Fruit fly (Drosophila melanogaster) whole organism, embryonic: Measurements from ENCODE around the gene CG33120.

Source experiments
- Bgb ChIP-seq: fragments of 200-800 bp; sonication (Bioruptor generic); IDR thresholded peaks from 2 replicates; pipeline ENCODE4 v1.3.6; 2022; ENCODE audit warnings: missing biosample characterization, missing genetic modification characterization; ENCODE audit not compliant: partially characterized antibody
- Blimp-1 ChIP-seq: fragments of 200-800 bp; sonication (Bioruptor generic); optimal IDR thresholded peaks from 3 replicates; lab custom pipeline; 2018; ENCODE audit warnings: missing biosample characterization, missing genetic modification characterization, mild to moderate bottlenecking, moderate library complexity, missing genetic modification reagents
- CG11085 ChIP-seq: fragments of 200-800 bp; sonication (Bioruptor generic); IDR thresholded peaks from 2 replicates; pipeline ENCODE4 v1.3.6; 2022; ENCODE audit warnings: missing biosample characterization, missing genetic modification characterization
- CG11093 ChIP-seq: fragments of 200-800 bp; sonication (Bioruptor generic); IDR thresholded peaks from 3 replicates; pipeline ENCODE4 v1.3.6; 2022; ENCODE audit warnings: missing biosample characterization, missing genetic modification characterization
- CG11560 ChIP-seq: fragments of 200-800 bp; sonication (Bioruptor generic); IDR thresholded peaks from 3 replicates; pipeline ENCODE4 v1.3.6; 2022; ENCODE audit warnings: missing biosample characterization, missing genetic modification characterization
- CG11695 ChIP-seq: fragments of 200-800 bp; sonication (Bioruptor generic); IDR thresholded peaks from 3 replicates; pipeline ENCODE4 v1.3.6; 2022; ENCODE audit warnings: missing biosample characterization, missing genetic modification characterization
- CG12071 ChIP-seq: fragments of 200-800 bp; sonication (Bioruptor generic); optimal IDR thresholded peaks from 3 replicates; lab custom pipeline; 2018; ENCODE audit warnings: missing biosample characterization, mild to moderate bottlenecking, missing genetic modification characterization
- CG12391 ChIP-seq: fragments of 200-800 bp; sonication (Bioruptor generic); optimal IDR thresholded peaks from 3 replicates; lab custom pipeline; 2018; ENCODE audit warnings: missing biosample characterization, mild to moderate bottlenecking, missing genetic modification characterization, moderate library complexity
- CG13424 ChIP-seq: fragments of 200-800 bp; sonication (Bioruptor generic); optimal IDR thresholded peaks from 2 replicates; lab custom pipeline; 2019; ENCODE audit warnings: missing biosample characterization, mild to moderate bottlenecking, missing genetic modification characterization, moderate library complexity
- CG14014 ChIP-seq: fragments of 200-800 bp; sonication (Bioruptor generic); IDR thresholded peaks from 2 replicates; pipeline ENCODE4 v1.3.6; 2022; ENCODE audit warnings: missing biosample characterization, missing genetic modification characterization
- CG16815 ChIP-seq: fragments of 200-800 bp; sonication (Bioruptor generic); optimal IDR thresholded peaks from 3 replicates; lab custom pipeline; 2017; ENCODE audit warnings: missing biosample characterization, mild to moderate bottlenecking, missing genetic modification characterization
- CG17328 ChIP-seq: fragments of 200-800 bp; sonication (Bioruptor generic); IDR thresholded peaks from 2 replicates; pipeline ENCODE4 v1.3.6; 2022; ENCODE audit warnings: missing biosample characterization, missing genetic modification characterization
- CG17829 ChIP-seq: fragments of 200-800 bp; optimal IDR thresholded peaks from 2 replicates; lab custom pipeline; 2019; ENCODE audit warnings: missing biosample characterization, mild to moderate bottlenecking, missing genetic modification characterization, moderate library complexity
- CG18011 ChIP-seq: fragments of 200-800 bp; sonication (Bioruptor generic); optimal IDR thresholded peaks from 2 replicates; lab custom pipeline; 2017; ENCODE audit warnings: missing biosample characterization, missing genetic modification characterization, mild to moderate bottlenecking, moderate library complexity, missing genotype
- CG2116 ChIP-seq: fragments of 200-800 bp; sonication (Bioruptor generic); optimal IDR thresholded peaks from 3 replicates; lab custom pipeline; 2018; ENCODE audit warnings: missing biosample characterization, mild to moderate bottlenecking, missing genetic modification characterization
- CG3281 ChIP-seq: fragments of 200-800 bp; sonication (Bioruptor generic); optimal IDR thresholded peaks from 3 replicates; lab custom pipeline; 2017; ENCODE audit warnings: missing biosample characterization, mild to moderate bottlenecking, missing genetic modification characterization
- CG3838 ChIP-seq: fragments of 200-800 bp; sonication (Bioruptor generic); optimal IDR thresholded peaks from 3 replicates; lab custom pipeline; 2016; ENCODE audit warnings: missing biosample characterization, missing genetic modification characterization
- CG4282 ChIP-seq: fragments of 200-800 bp; sonication (Bioruptor generic); optimal IDR thresholded peaks from 2 replicates; lab custom pipeline; 2016; ENCODE audit warnings: missing biosample characterization, missing genetic modification characterization
- CG4360 ChIP-seq: fragments of 200-800 bp; sonication (Bioruptor generic); IDR thresholded peaks from 2 replicates; pipeline ENCODE4 v1.3.6; 2022; ENCODE audit warnings: missing biosample characterization, missing genetic modification characterization
- CG6813 ChIP-seq: fragments of 200-800 bp; sonication (Bioruptor generic); optimal IDR thresholded peaks from 2 replicates; lab custom pipeline; 2017; ENCODE audit warnings: missing biosample characterization, missing genetic modification characterization, mild to moderate bottlenecking, moderate library complexity, missing genetic modification reagents
- CG8388 ChIP-seq: fragments of 200-800 bp; sonication (Bioruptor generic); optimal IDR thresholded peaks from 2 replicates; lab custom pipeline; 2019; ENCODE audit warnings: missing biosample characterization, mild to moderate bottlenecking, missing genetic modification characterization, moderate library complexity
- D19A ChIP-seq: fragments of 200-800 bp; optimal IDR thresholded peaks from 3 replicates; lab custom pipeline; 2019; ENCODE audit warnings: missing biosample characterization, mild to moderate bottlenecking, missing genetic modification characterization, moderate library complexity
- Doc2 ChIP-seq: fragments of 200-800 bp; sonication (Bioruptor generic); IDR thresholded peaks from 2 replicates; pipeline ENCODE4 v1.3.6; 2022; ENCODE audit warnings: missing biosample characterization, missing genetic modification characterization
- HLH4C ChIP-seq: fragments of 200-800 bp; sonication (Bioruptor generic); IDR thresholded peaks from 3 replicates; pipeline ENCODE4 v1.3.6; 2022; ENCODE audit warnings: missing biosample characterization, missing genetic modification characterization; ENCODE audit not compliant: partially characterized antibody
- Hey ChIP-seq: fragments of 200-800 bp; sonication (Bioruptor generic); optimal IDR thresholded peaks from 3 replicates; lab custom pipeline; 2018; ENCODE audit warnings: missing biosample characterization, mild to moderate bottlenecking, missing genetic modification characterization
- Hmr ChIP-seq: fragments of 200-800 bp; sonication (Bioruptor generic); optimal IDR thresholded peaks from 3 replicates; lab custom pipeline; 2017; ENCODE audit warnings: mild to moderate bottlenecking, missing biosample characterization, missing genetic modification reagents, missing genetic modification characterization
- Hmx ChIP-seq: fragments of 200-800 bp; sonication (Bioruptor generic); optimal IDR thresholded peaks from 2 replicates; lab custom pipeline; 2016; ENCODE audit warnings: missing biosample characterization, missing genetic modification characterization
- Hr3 ChIP-seq: fragments of 200-800 bp; sonication (Bioruptor generic); optimal IDR thresholded peaks from 3 replicates; lab custom pipeline; 2016; ENCODE audit warnings: missing biosample characterization, missing genetic modification characterization
- Kr ChIP-seq: fragments of 200-800 bp; sonication (Bioruptor generic); optimal IDR thresholded peaks from 2 replicates; lab custom pipeline; 2017; ENCODE audit warnings: missing biosample characterization, mild to moderate bottlenecking, missing genetic modification characterization
- MESR4 ChIP-seq: fragments of 200-800 bp; sonication (Bioruptor generic); optimal IDR thresholded peaks from 2 replicates; lab custom pipeline; 2018; ENCODE audit warnings: missing biosample characterization, mild to moderate bottlenecking, missing genetic modification characterization, moderate library complexity
- MTF-1 ChIP-seq: fragments of 200-800 bp; sonication (Bioruptor generic); optimal IDR thresholded peaks from 2 replicates; lab custom pipeline; 2018; ENCODE audit warnings: missing biosample characterization, mild to moderate bottlenecking, missing genetic modification characterization, borderline replicate concordance
- Sin3A ChIP-seq: fragments of >200 bp; optimal IDR thresholded peaks from 2 replicates; lab custom pipeline; 2018
- Taf1 ChIP-seq: fragments of 200-800 bp; sonication (Bioruptor generic); IDR thresholded peaks from 2 replicates; pipeline ENCODE4 v1.3.6; 2022; ENCODE audit warnings: missing biosample characterization, missing genetic modification characterization
- YL-1 ChIP-seq: fragments of 200-800 bp; sonication (Bioruptor generic); optimal IDR thresholded peaks from 3 replicates; lab custom pipeline; 2017; ENCODE audit warnings: missing biosample characterization, mild to moderate bottlenecking, missing genetic modification characterization
- abd-A ChIP-seq: fragments of 200-800 bp; sonication (Bioruptor generic); optimal IDR thresholded peaks from 3 replicates; lab custom pipeline; 2019; ENCODE audit warnings: missing biosample characterization, mild to moderate bottlenecking, missing genetic modification characterization, moderate library complexity
- ash1 ChIP-seq: fragments of 200-800 bp; sonication (Bioruptor generic); optimal IDR thresholded peaks from 2 replicates; lab custom pipeline; 2018; ENCODE audit warnings: missing biosample characterization, mild to moderate bottlenecking, missing genetic modification characterization
- bigmax ChIP-seq: fragments of 200-800 bp; sonication (Bioruptor generic); optimal IDR thresholded peaks from 2 replicates; lab custom pipeline; 2018; ENCODE audit warnings: missing biosample characterization, mild to moderate bottlenecking, missing genetic modification characterization
- cato ChIP-seq: fragments of 200-800 bp; sonication (Bioruptor generic); optimal IDR thresholded peaks from 2 replicates; lab custom pipeline; 2016; ENCODE audit warnings: missing biosample characterization, missing genetic modification characterization, borderline replicate concordance
- emc ChIP-seq: fragments of 200-800 bp; sonication (Bioruptor generic); optimal IDR thresholded peaks from 2 replicates; lab custom pipeline; 2016; ENCODE audit warnings: missing biosample characterization, missing genetic modification characterization
- grn ChIP-seq: fragments of 200-800 bp; sonication (Bioruptor generic); optimal IDR thresholded peaks from 3 replicates; lab custom pipeline; 2017; ENCODE audit warnings: missing biosample characterization, missing genetic modification characterization
- gt ChIP-seq: fragments of 200-800 bp; sonication (Bioruptor generic); IDR thresholded peaks from 2 replicates; pipeline ENCODE4 v1.3.6; 2022; ENCODE audit warnings: missing biosample characterization, missing genetic modification characterization
- oc ChIP-seq: fragments of 200-800 bp; sonication (Bioruptor generic); optimal IDR thresholded peaks from 2 replicates; lab custom pipeline; 2018; ENCODE audit warnings: missing biosample characterization, mild to moderate bottlenecking, missing genetic modification characterization, moderate library complexity
- pfk ChIP-seq: fragments of 200-800 bp; sonication (Bioruptor generic); optimal IDR thresholded peaks from 2 replicates; lab custom pipeline; 2018; ENCODE audit warnings: missing biosample characterization, mild to moderate bottlenecking, missing genetic modification characterization, moderate library complexity
- pho ChIP-seq: fragments of 200-800 bp; sonication (Bioruptor generic); optimal IDR thresholded peaks from 2 replicates; lab custom pipeline; 2016; ENCODE audit warnings: missing biosample characterization, missing genetic modification characterization
- pros ChIP-seq: fragments of 200-800 bp; sonication (Bioruptor generic); optimal IDR thresholded peaks from 3 replicates; lab custom pipeline; 2019; ENCODE audit warnings: missing biosample characterization, mild to moderate bottlenecking, missing genetic modification characterization, moderate library complexity
- sima ChIP-seq: fragments of 200-800 bp; sonication (Bioruptor generic); optimal IDR thresholded peaks from 2 replicates; lab custom pipeline; 2016; ENCODE audit warnings: missing biosample characterization, missing genetic modification characterization
- sqz ChIP-seq: fragments of 200-800 bp; sonication (Bioruptor generic); optimal IDR thresholded peaks from 3 replicates; lab custom pipeline; 2018; ENCODE audit warnings: missing biosample characterization, mild to moderate bottlenecking, missing genetic modification characterization
- toy ChIP-seq: fragments of 200-800 bp; sonication (Bioruptor generic); IDR thresholded peaks from 2 replicates; pipeline ENCODE4 v1.3.6; 2022; ENCODE audit warnings: missing biosample characterization, missing genetic modification characterization
- tx ChIP-seq: fragments of 200-800 bp; sonication (Bioruptor generic); optimal IDR thresholded peaks from 2 replicates; lab custom pipeline; 2016; ENCODE audit warnings: missing biosample characterization, missing genetic modification characterization
- vfl ChIP-seq: fragments of 200-800 bp; sonication (Bioruptor generic); optimal IDR thresholded peaks from 2 replicates; lab custom pipeline; 2016; ENCODE audit warnings: missing biosample characterization, missing genetic modification characterization
- vvl ChIP-seq: fragments of 200-800 bp; sonication (Bioruptor generic); IDR thresholded peaks from 2 replicates; pipeline ENCODE4 v1.3.6; 2022; ENCODE audit warnings: missing biosample characterization, missing genetic modification characterization
- yki ChIP-seq: fragments of >200 bp; optimal IDR thresholded peaks from 3 replicates; lab custom pipeline; 2018
- zen2 ChIP-seq: fragments of 200-800 bp; sonication (Bioruptor generic); IDR thresholded peaks from 3 replicates; pipeline ENCODE4 v1.3.6; 2022; ENCODE audit warnings: missing biosample characterization, missing genetic modification characterization; ENCODE audit not compliant: partially characterized antibody

The CG33120 gene

dm6 chr2L:18890087-18890486 is 45.7 kb upstream of the CG33120 start (continued):
- TF ChIP-seq CG8388 (GFP tag; lab: Kevin White, UChicago) (peak; percentile 79), CG11085 (GFP tag; lab: Robert Waterston, UW) (no peak), CG14014 (GFP tag; lab: Robert Waterston, UW) (0 out of 2 replicates have a peak, but pooled peaks have one; percentile 16), toy (GFP tag; lab: Robert Waterston, UW) (no peak), vfl (GFP tag; lab: Kevin White, UChicago) (no peak), Bgb (GFP tag; lab: Robert Waterston, UW) (no peak), D19A (tag; lab: Kevin White, UChicago) (peak; percentile 69), CG6813 (GFP tag; lab: Kevin White, UChicago) (peak; percentile 79), Sin3A (lab: Kevin White, UChicago) (no peak), Blimp-1 (peak; percentile 77), pfk (no peak), Hmr (GFP tag; lab: Kevin White, UChicago) (peak; percentile 7), CG11695 (peak; percentile 44; the same call in 1 of the 3 replicates), Doc2 (GFP tag; lab: Robert Waterston, UW) (no peak), CG12391 (tag; lab: Kevin White, UChicago) (peak; percentile 86), sqz (peak; percentile 30), pho (GFP tag; lab: Kevin White, UChicago) (no peak), zen2 (no peak), CG17328 (GFP tag; lab: Robert Waterston, UW) (peak; percentile 88), pros (GFP tag; lab: Kevin White, UChicago) (no peak), cato (peak; percentile 58), YL-1 (GFP tag; lab: Kevin White, UChicago) (no peak), gt (GFP tag; lab: Robert Waterston, UW) (peak; percentile 65), oc (peak; percentile 60), Hmx (GFP tag; lab: Kevin White, UChicago) (no peak), MESR4 (GFP tag; lab: Kevin White, UChicago) (peak; percentile 9), abd-A (tag; lab: Kevin White, UChicago) (no peak), vvl (GFP tag; lab: Robert Waterston, UW) (peak; percentile 88), bigmax (no peak), ash1 (GFP tag; lab: Kevin White, UChicago) (no peak), CG4282 (no peak), CG2116 (peak; percentile 29)

- no peak for TF ChIP-seq MTF-1
- no peak for TF ChIP-seq Hey (tag; lab: Kevin White, UChicago)
- no peak for TF ChIP-seq gt (GFP tag; lab: Robert Waterston, UW)
- no peak for TF ChIP-seq Taf1
- TF ChIP-seq grn (GFP tag; lab: Kevin White, UChicago), result no peak
- no peak for TF ChIP-seq HLH4C (GFP tag; lab: Robert Waterston, UW)
- TF ChIP-seq yki (lab: Kevin White, UChicago), result no peak
- no peak for TF ChIP-seq tx (GFP tag; lab: Kevin White, UChicago)
- TF ChIP-seq Kr, result no peak
- TF ChIP-seq CG13424, result peak; percentile 35
- no peak for TF ChIP-seq CG3838 (GFP tag; lab: Kevin White, UChicago)
- no peak for TF ChIP-seq Hr3
- no peak for TF ChIP-seq sima (GFP tag; lab: Kevin White, UChicago)
- TF ChIP-seq CG18011 (GFP tag; lab: Kevin White, UChicago), result no peak
- TF ChIP-seq Hmr (GFP tag; lab: Kevin White, UChicago), result no peak
- TF ChIP-seq emc (GFP tag; lab: Kevin White, UChicago), result no peak
- no peak for TF ChIP-seq CG3281 (GFP tag; lab: Kevin White, UChicago)
- peak; percentile 7 for TF ChIP-seq CG16815 (GFP tag; lab: Kevin White, UChicago)
- no peak for TF ChIP-seq CG11093 (GFP tag; lab: Robert Waterston, UW)
- no peak for TF ChIP-seq CG12071 (GFP tag; lab: Kevin White, UChicago)
- TF ChIP-seq CG4360, result no peak
- TF ChIP-seq CG17829, result peak; percentile 5
- TF ChIP-seq CG11560 (tag; lab: Robert Waterston, UW), result no peak
These were observed 44.9 kb upstream of the CG33120 start for dm6 chr2L:18889311-18889710.
